Fruit fly (Drosophila melanogaster) whole organism, embryonic: ENCODE results near the gene CG4338.
A peak's percentile ranks its signal among the peaks of the same experiment; 100 is the strongest.

Source experiments
- Atf3 ChIP-seq: fragments of 200-800 bp; sonication (Bioruptor generic); optimal IDR thresholded peaks from 3 replicates; lab custom pipeline; 2016; ENCODE audit warnings: missing biosample characterization, missing genetic modification characterization
- BEAF-32 ChIP-seq: fragments of 200-800 bp; sonication (Bioruptor generic); optimal IDR thresholded peaks from 3 replicates; lab custom pipeline; 2017; ENCODE audit warnings: missing biosample characterization, missing genetic modification characterization, mild to moderate bottlenecking, moderate library complexity, missing genetic modification reagents
- CG1024 ChIP-seq: fragments of 200-800 bp; sonication (Bioruptor generic); IDR thresholded peaks from 2 replicates; pipeline ENCODE4 v1.3.6; 2022; ENCODE audit warnings: missing biosample characterization, missing genetic modification characterization
- CG10431 ChIP-seq: fragments of 200-800 bp; sonication (Bioruptor generic); optimal IDR thresholded peaks from 3 replicates; lab custom pipeline; 2018; ENCODE audit warnings: missing biosample characterization, mild to moderate bottlenecking, missing genetic modification characterization
- CG13424 ChIP-seq: fragments of 200-800 bp; sonication (Bioruptor generic); optimal IDR thresholded peaks from 2 replicates; lab custom pipeline; 2019; ENCODE audit warnings: missing biosample characterization, mild to moderate bottlenecking, missing genetic modification characterization, moderate library complexity
- CG13775 ChIP-seq: fragments of 200-800 bp; sonication (Bioruptor generic); optimal IDR thresholded peaks from 3 replicates; lab custom pipeline; 2017; ENCODE audit warnings: missing biosample characterization, mild to moderate bottlenecking, missing genetic modification characterization
- CG14667 ChIP-seq: fragments of 200-800 bp; sonication (Bioruptor generic); IDR thresholded peaks from 2 replicates; pipeline ENCODE4 v1.3.6; 2022; ENCODE audit warnings: missing biosample characterization, missing genetic modification characterization
- CG14710 ChIP-seq: fragments of 200-800 bp; sonication (Bioruptor generic); optimal IDR thresholded peaks from 3 replicates; lab custom pipeline; 2019; ENCODE audit warnings: missing biosample characterization, mild to moderate bottlenecking, missing genetic modification characterization, moderate library complexity
- CG17385 ChIP-seq: fragments of 200-800 bp; sonication (Bioruptor generic); optimal IDR thresholded peaks from 3 replicates; lab custom pipeline; 2018; ENCODE audit warnings: missing biosample characterization, mild to moderate bottlenecking, missing genetic modification characterization
- CG18476 ChIP-seq: fragments of 200-800 bp; sonication (Bioruptor generic); optimal IDR thresholded peaks from 2 replicates; lab custom pipeline; 2016; ENCODE audit warnings: missing biosample characterization, mild to moderate bottlenecking, missing genetic modification characterization
- CG2678 ChIP-seq: fragments of 200-800 bp; sonication (Bioruptor generic); optimal IDR thresholded peaks from 3 replicates; lab custom pipeline; 2019; ENCODE audit warnings: missing biosample characterization, mild to moderate bottlenecking, missing genetic modification characterization, moderate library complexity
- CG31224 ChIP-seq: fragments of 200-800 bp; sonication (Bioruptor generic); IDR thresholded peaks from 2 replicates; pipeline ENCODE4 v1.3.6; 2022; ENCODE audit warnings: missing biosample characterization, missing genetic modification characterization
- CG3163 ChIP-seq: fragments of 200-800 bp; sonication (Bioruptor generic); optimal IDR thresholded peaks from 3 replicates; lab custom pipeline; 2016; ENCODE audit warnings: missing biosample characterization, missing genetic modification characterization
- CG4282 ChIP-seq: fragments of 200-800 bp; sonication (Bioruptor generic); optimal IDR thresholded peaks from 2 replicates; lab custom pipeline; 2016; ENCODE audit warnings: missing biosample characterization, missing genetic modification characterization
- CG4328 ChIP-seq: fragments of 200-800 bp; sonication (Bioruptor generic); optimal IDR thresholded peaks from 3 replicates; lab custom pipeline; 2017; ENCODE audit warnings: missing biosample characterization, missing genetic modification reagents, missing genetic modification characterization
- CG4360 ChIP-seq: fragments of 200-800 bp; sonication (Bioruptor generic); IDR thresholded peaks from 2 replicates; pipeline ENCODE4 v1.3.6; 2022; ENCODE audit warnings: missing biosample characterization, missing genetic modification characterization
- CG4424 ChIP-seq: fragments of 200-800 bp; sonication (Bioruptor generic); optimal IDR thresholded peaks from 3 replicates; lab custom pipeline; 2016; ENCODE audit warnings: missing biosample characterization, missing genetic modification characterization
- CG5953 ChIP-seq: fragments of 200-800 bp; sonication (Bioruptor generic); IDR thresholded peaks from 2 replicates; pipeline ENCODE4 v1.3.6; 2022; ENCODE audit warnings: missing biosample characterization, missing genetic modification characterization
- CG6791 ChIP-seq: fragments of 200-800 bp; sonication (Bioruptor generic); IDR thresholded peaks from 3 replicates; pipeline ENCODE4 v1.3.6; 2022; ENCODE audit warnings: missing biosample characterization, missing genetic modification characterization; ENCODE audit not compliant: partially characterized antibody
- CG7786 ChIP-seq: fragments of 200-800 bp; sonication (Bioruptor generic); optimal IDR thresholded peaks from 2 replicates; lab custom pipeline; 2016; ENCODE audit warnings: missing biosample characterization, missing genetic modification characterization
- CG9609 ChIP-seq: fragments of 200-800 bp; sonication (Bioruptor generic); optimal IDR thresholded peaks from 3 replicates; lab custom pipeline; 2016; ENCODE audit warnings: missing biosample characterization, missing genetic modification characterization
- CG9932 ChIP-seq: fragments of 200-800 bp; sonication (Bioruptor generic); IDR thresholded peaks from 2 replicates; pipeline ENCODE4 v1.3.6; 2022; ENCODE audit warnings: missing biosample characterization, missing genetic modification characterization
- GATAe ChIP-seq: fragments of 200-800 bp; sonication (Bioruptor generic); conservative IDR thresholded peaks from 2 replicates; pipeline ENCODE4 v1.3.6; 2022; ENCODE audit warnings: missing biosample characterization, missing genetic modification characterization
- Lhr ChIP-seq: fragments of 200-800 bp; sonication (Bioruptor generic); optimal IDR thresholded peaks from 3 replicates; lab custom pipeline; 2017; ENCODE audit warnings: mild to moderate bottlenecking, missing biosample characterization, missing genetic modification reagents, missing genetic modification characterization
- MTF-1 ChIP-seq: fragments of 200-800 bp; sonication (Bioruptor generic); optimal IDR thresholded peaks from 2 replicates; lab custom pipeline; 2018; ENCODE audit warnings: missing biosample characterization, mild to moderate bottlenecking, missing genetic modification characterization, borderline replicate concordance
- Med ChIP-seq: fragments of 200-800 bp; sonication (Bioruptor generic); peaks from one replicate; lab custom pipeline; 2016; ENCODE audit warnings: missing biosample characterization, missing genetic modification characterization, mild to moderate bottlenecking, inconsistent platforms, moderate library complexity
- Meics ChIP-seq: fragments of 200-800 bp; sonication (Bioruptor generic); optimal IDR thresholded peaks from 2 replicates; lab custom pipeline; 2017; ENCODE audit warnings: missing biosample characterization, mild to moderate bottlenecking, missing genetic modification characterization
- NC2α ChIP-seq: fragments of 200-800 bp; sonication (Bioruptor generic); optimal IDR thresholded peaks from 2 replicates; lab custom pipeline; 2016; ENCODE audit warnings: missing biosample characterization, missing genetic modification characterization
- Nf-YC ChIP-seq: fragments of 200-800 bp; optimal IDR thresholded peaks from 3 replicates; lab custom pipeline; 2019; ENCODE audit warnings: missing biosample characterization, mild to moderate bottlenecking, missing genetic modification characterization, moderate library complexity
- Opbp ChIP-seq: fragments of 200-800 bp; sonication (Bioruptor generic); IDR thresholded peaks from 3 replicates; pipeline ENCODE4 v1.3.6; 2022; ENCODE audit warnings: missing biosample characterization, missing genetic modification characterization; ENCODE audit not compliant: partially characterized antibody
- Ssrp ChIP-seq: fragments of 200-800 bp; sonication (Bioruptor generic); optimal IDR thresholded peaks from 2 replicates; lab custom pipeline; 2018; ENCODE audit warnings: missing biosample characterization, mild to moderate bottlenecking, missing genetic modification characterization, moderate library complexity
- chif ChIP-seq, 2 experiments: fragments of 200-800 bp; sonication (Bioruptor generic); optimal IDR thresholded peaks; 3 replicates each; lab custom pipeline; 2016; ENCODE audit warnings: missing biosample characterization in 2 of 2, missing genetic modification characterization in 2 of 2
- chn ChIP-seq: fragments of 200-800 bp; sonication (Bioruptor generic); optimal IDR thresholded peaks from 2 replicates; lab custom pipeline; 2016; ENCODE audit warnings: missing biosample characterization, missing genetic modification characterization
- dimm ChIP-seq: fragments of 200-800 bp; sonication (Bioruptor generic); IDR thresholded peaks from 2 replicates; pipeline ENCODE4 v1.3.6; 2022; ENCODE audit warnings: missing biosample characterization, missing genetic modification characterization
- disco-r ChIP-seq: fragments of 200-800 bp; sonication (Bioruptor generic); optimal IDR thresholded peaks from 2 replicates; lab custom pipeline; 2016; ENCODE audit warnings: missing biosample characterization, missing genetic modification characterization
- dysf ChIP-seq: fragments of 200-800 bp; sonication (Bioruptor generic); IDR thresholded peaks from 3 replicates; pipeline ENCODE4 v1.3.6; 2022; ENCODE audit warnings: missing biosample characterization, missing genetic modification characterization
- emc ChIP-seq: fragments of 200-800 bp; sonication (Bioruptor generic); optimal IDR thresholded peaks from 2 replicates; lab custom pipeline; 2016; ENCODE audit warnings: missing biosample characterization, missing genetic modification characterization
- eve ChIP-seq, 2 experiments: fragments of >200 bp; optimal IDR thresholded peaks; 2 replicates each; lab custom pipeline; 2017; ENCODE audit warnings: missing biosample characterization in 2 of 2, missing genetic modification characterization in 2 of 2
- fru ChIP-seq: fragments of >200 bp; optimal IDR thresholded peaks from 2 replicates; lab custom pipeline; 2017
- her ChIP-seq: fragments of 200-800 bp; sonication (Bioruptor generic); optimal IDR thresholded peaks from 2 replicates; lab custom pipeline; 2016; ENCODE audit warnings: missing biosample characterization, missing genetic modification characterization
- insv ChIP-seq, 2 experiments: fragments of 200-800 bp; sonication (Bioruptor generic); optimal IDR thresholded peaks; 3 replicates each; lab custom pipeline; 2016 to 2018; ENCODE audit warnings: missing biosample characterization in 2 of 2, missing genetic modification characterization in 2 of 2
- lov ChIP-seq, 2 experiments: fragments of 200-800 bp in 1 of 2; fragments of >200 bp in 1 of 2; sonication (Bioruptor generic) in 1 of 2; IDR thresholded peaks in 1 of 2; optimal IDR thresholded peaks in 1 of 2; 2 replicates in 1 of 2; 3 replicates in 1 of 2; pipeline versions ENCODE4 v1.3.6 to Lab custom; 2017 to 2022; ENCODE audit warnings: missing biosample characterization in 1 of 2, missing genetic modification characterization in 1 of 2
- mirr ChIP-seq: fragments of 200-800 bp; sonication (Bioruptor generic); optimal IDR thresholded peaks from 3 replicates; lab custom pipeline; 2018; ENCODE audit warnings: missing biosample characterization, mild to moderate bottlenecking, missing genetic modification characterization
- pros ChIP-seq: fragments of 200-800 bp; sonication (Bioruptor generic); optimal IDR thresholded peaks from 3 replicates; lab custom pipeline; 2019; ENCODE audit warnings: missing biosample characterization, mild to moderate bottlenecking, missing genetic modification characterization, moderate library complexity
- pzg ChIP-seq: fragments of 200-800 bp; sonication (Bioruptor generic); optimal IDR thresholded peaks from 3 replicates; lab custom pipeline; 2018; ENCODE audit warnings: missing biosample characterization, mild to moderate bottlenecking, missing genetic modification characterization, moderate library complexity
- sim ChIP-seq: fragments of 200-800 bp; sonication (Bioruptor generic); IDR thresholded peaks from 2 replicates; pipeline ENCODE4 v1.3.6; 2022; ENCODE audit warnings: missing biosample characterization, missing genetic modification characterization
- tap ChIP-seq: fragments of 200-800 bp; optimal IDR thresholded peaks from 3 replicates; lab custom pipeline; 2019; ENCODE audit warnings: missing biosample characterization, mild to moderate bottlenecking, missing genetic modification characterization, moderate library complexity
- wor ChIP-seq: fragments of 200-800 bp; sonication (Bioruptor generic); IDR thresholded peaks from 2 replicates; pipeline ENCODE4 v1.3.6; 2022; ENCODE audit warnings: missing biosample characterization, missing genetic modification characterization
- zen2 ChIP-seq: fragments of 200-800 bp; sonication (Bioruptor generic); IDR thresholded peaks from 3 replicates; pipeline ENCODE4 v1.3.6; 2022; ENCODE audit warnings: missing biosample characterization, missing genetic modification characterization; ENCODE audit not compliant: partially characterized antibody
- zfh2 ChIP-seq: fragments of 200-800 bp; sonication (Bioruptor generic); optimal IDR thresholded peaks from 2 replicates; lab custom pipeline; 2016; ENCODE audit warnings: missing biosample characterization, missing genetic modification characterization

CG4338 gene

DNA sequence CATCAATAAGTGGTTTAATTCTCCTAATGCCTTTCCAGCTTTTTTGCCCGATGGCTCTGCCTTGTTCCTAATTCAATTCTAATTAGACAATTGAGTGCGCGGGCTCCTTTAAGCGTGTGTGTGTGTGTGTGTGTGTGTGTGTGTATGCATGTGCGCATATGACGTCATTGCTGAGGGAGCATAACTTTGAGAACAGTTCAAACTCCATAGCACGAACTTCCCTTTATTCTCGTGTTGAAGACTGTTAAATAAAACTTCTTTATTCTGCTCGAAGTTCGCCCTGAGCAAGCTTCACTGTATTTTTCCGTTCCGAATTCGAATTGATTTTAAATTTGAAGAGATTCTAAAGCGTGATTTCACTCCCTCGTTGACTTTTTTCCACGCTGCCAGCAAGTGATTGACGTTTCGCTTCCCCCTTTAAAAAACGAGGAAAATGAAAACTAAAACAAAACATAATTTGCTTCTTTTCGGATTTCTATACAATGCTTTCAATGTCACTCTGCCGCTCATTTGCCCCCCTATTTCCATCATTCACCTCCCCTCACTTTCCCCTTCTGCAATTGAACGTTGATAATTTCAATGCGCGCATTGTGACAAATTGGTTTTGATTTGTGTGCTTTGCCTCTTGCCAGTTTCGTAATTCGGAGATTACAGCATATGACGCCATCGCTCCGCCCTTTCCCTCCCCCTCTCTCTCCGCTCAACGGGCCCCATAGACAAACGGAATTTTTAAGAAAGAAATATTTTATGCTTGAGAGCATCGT is 17.1 kb downstream of the CG4338 start (continued):
- TF ChIP-seq Ssrp (tag; lab: Kevin White, UChicago) (no peak), CG2678 (tag; lab: Kevin White, UChicago) (peak; percentile 43), dysf (GFP tag; lab: Robert Waterston, UW) (no peak), CG31224 (no peak), her (GFP tag; lab: Kevin White, UChicago) (no peak), CG4424 (no peak), dimm (GFP tag; lab: Robert Waterston, UW) (no peak), MTF-1 (GFP tag; lab: Kevin White, UChicago) (no peak), BEAF-32 (GFP tag; lab: Kevin White, UChicago) (no peak), CG14667 (GFP tag; lab: Robert Waterston, UW) (no peak), CG18476 (GFP tag; lab: Kevin White, UChicago) (no peak), tap (tag; lab: Kevin White, UChicago) (no peak), CG13775 (GFP tag; lab: Kevin White, UChicago) (no peak), NC2α (GFP tag; lab: Kevin White, UChicago) (no peak), Med (GFP tag; lab: Kevin White, UChicago) (peak; percentile 87), lov (optimal IDR thresholded peaks at IDR 0.05; lab: Kevin White, UChicago) (no peak), lov (GFP tag; IDR thresholded peaks at IDR 0.05; lab: Robert Waterston, UW) (no peak), disco-r (peak; percentile 49), fru (lab: Kevin White, UChicago) (no peak), CG5953 (GFP tag; lab: Robert Waterston, UW) (no peak), CG9609 (GFP tag; lab: Kevin White, UChicago) (no peak), sim (GFP tag; lab: Robert Waterston, UW) (no peak), pzg (no peak), Lhr (GFP tag; lab: Kevin White, UChicago) (no peak), eve (GFP tag; optimal IDR thresholded peaks at IDR 0.05; lab: Kevin White, UChicago) (no peak), Nf-YC (no peak), zfh2 (GFP tag; lab: Kevin White, UChicago) (peak; percentile 6), CG6791 (GFP tag; lab: Robert Waterston, UW) (no peak), CG9932 (GFP tag; lab: Robert Waterston, UW) (no peak), zen2 (GFP tag; lab: Robert Waterston, UW) (no peak), CG4360 (GFP tag; lab: Robert Waterston, UW) (no peak), insv (GFP tag; optimal IDR thresholded peaks at IDR 0.05; lab: Kevin White, UChicago) (peak in 1 of 2 experiments; percentile 82), Atf3 (GFP tag; lab: Kevin White, UChicago) (peak; percentile 47), pros (peak; percentile 3), CG7786 (GFP tag; lab: Kevin White, UChicago) (peak; percentile 35), Opbp (no peak), wor (GFP tag; lab: Robert Waterston, UW) (no peak), CG17385 (no peak), CG3163 (GFP tag; lab: Kevin White, UChicago) (no peak), emc (GFP tag; lab: Kevin White, UChicago) (no peak), CG14710 (tag; lab: Kevin White, UChicago) (no peak), chn (GFP tag; lab: Kevin White, UChicago) (no peak), CG4328 (no peak), Meics (GFP tag; lab: Kevin White, UChicago) (peak; percentile 50), CG10431 (GFP tag; lab: Kevin White, UChicago) (no peak), CG1024 (GFP tag; lab: Robert Waterston, UW) (no peak), CG4282 (GFP tag; lab: Kevin White, UChicago) (no peak), mirr (GFP tag; lab: Kevin White, UChicago) (peak; percentile 58), CG13424 (tag; lab: Kevin White, UChicago) (peak; percentile 35), chif (GFP tag; optimal IDR thresholded peaks at IDR 0.05; lab: Kevin White, UChicago) (no peak), GATAe (no peak)
